Fruit fly (Drosophila melanogaster): ENCODE measurements around the gene Osi22.

Osi22 gene

dm6 chr3R:13264061-13264661, 26.3 kb upstream of the Osi22 start, which contains the start of gene Ravus (continued):
- TF ChIP-seq ash1 (GFP tag; optimal IDR thresholded peaks at IDR 0.05) (no peak), CG1792 (GFP tag; optimal IDR thresholded peaks at IDR 0.05) (peak; percentile 19), vfl (GFP tag; optimal IDR thresholded peaks at IDR 0.05) (no peak), CG14441 (GFP tag; IDR thresholded peaks at IDR 0.05) (no peak), zen (tag; optimal IDR thresholded peaks at IDR 0.05) (peak; percentile 48), CG30020 (tag; optimal IDR thresholded peaks at IDR 0.05) (peak; percentile 60), org-1 (GFP tag; optimal IDR thresholded peaks at IDR 0.05) (no peak), CG12659 (GFP tag; optimal IDR thresholded peaks at IDR 0.05) (peak; percentile 72), insv (GFP tag; optimal IDR thresholded peaks at IDR 0.05) (peak in 1 of 2 experiments; percentile 26), hb (GFP tag; IDR thresholded peaks at IDR 0.05; ENCODE audit: partially characterized antibody) (no peak), amos (GFP tag; IDR thresholded peaks at IDR 0.05; ENCODE audit: partially characterized antibody) (no peak), CG3281 (GFP tag; optimal IDR thresholded peaks at IDR 0.05) (no peak), CG2875 (GFP tag; optimal IDR thresholded peaks at IDR 0.05) (no peak), br (optimal IDR thresholded peaks at IDR 0.05) (no peak), Adf1 (GFP tag; IDR thresholded peaks at IDR 0.05) (no peak), CG18619 (GFP tag; optimal IDR thresholded peaks at IDR 0.05) (peak; percentile 5), CG10267 (tag; optimal IDR thresholded peaks at IDR 0.05) (peak; percentile 61), zen2 (GFP tag; IDR thresholded peaks at IDR 0.05; ENCODE audit: partially characterized antibody) (no peak), B-H2 (GFP tag; optimal IDR thresholded peaks at IDR 0.05) (no peak), HmgD (GFP tag; optimal IDR thresholded peaks at IDR 0.05) (peak; percentile 52), toy (GFP tag; IDR thresholded peaks at IDR 0.05) (no peak), CG11723 (GFP tag; optimal IDR thresholded peaks at IDR 0.05) (no peak), Ets65A (GFP tag) (peak; percentile 93), twi (tag; optimal IDR thresholded peaks at IDR 0.05) (peak; percentile 53), CG6683 (GFP tag; optimal IDR thresholded peaks at IDR 0.05) (no peak), CG1647 (GFP tag; optimal IDR thresholded peaks at IDR 0.05) (peak; percentile 34), CG14860 (GFP tag; IDR thresholded peaks at IDR 0.05; ENCODE audit: partially characterized antibody) (no peak), Sox100B (GFP tag; optimal IDR thresholded peaks at IDR 0.05) (no peak), CG5245 (GFP tag; optimal IDR thresholded peaks at IDR 0.05) (no peak), C15 (GFP tag; IDR thresholded peaks at IDR 0.05) (no peak), phol (tag; optimal IDR thresholded peaks at IDR 0.05) (peak; percentile 90), CG6765 (GFP tag; optimal IDR thresholded peaks at IDR 0.05) (no peak), exex (tag; optimal IDR thresholded peaks at IDR 0.05) (no peak), CG15514 (GFP tag; optimal IDR thresholded peaks at IDR 0.05) (peak; percentile 59), CG10543 (GFP tag; optimal IDR thresholded peaks at IDR 0.05) (no peak), unc-4 (GFP tag; IDR thresholded peaks at IDR 0.05; ENCODE audit: partially characterized antibody) (no peak), wor (GFP tag; IDR thresholded peaks at IDR 0.05) (no peak), CG34376 (GFP tag; optimal IDR thresholded peaks at IDR 0.05) (no peak), Spps (tag; optimal IDR thresholded peaks at IDR 0.05) (no peak), CG8281 (tag; optimal IDR thresholded peaks at IDR 0.05) (no peak), CG11247 (GFP tag; IDR thresholded peaks at IDR 0.05) (no peak), eve (GFP tag; optimal IDR thresholded peaks at IDR 0.05) (no peak), CG1529 (GFP tag; optimal IDR thresholded peaks at IDR 0.05) (no peak), CG9215 (GFP tag; IDR thresholded peaks at IDR 0.05) (peak; percentile 55; the same call in 1 of the 2 replicates), CHES-1-like (GFP tag; optimal IDR thresholded peaks at IDR 0.05) (peak; percentile 52), CG12104 (GFP tag; optimal IDR thresholded peaks at IDR 0.05) (no peak), gfzf (GFP tag; optimal IDR thresholded peaks at IDR 0.05) (peak; percentile 91), CG8359 (GFP tag; optimal IDR thresholded peaks at IDR 0.05; ENCODE audit: borderline replicate concordance) (no peak), CG12219 (GFP tag; optimal IDR thresholded peaks at IDR 0.05) (no peak), shn (GFP tag; optimal IDR thresholded peaks at IDR 0.05) (peak; percentile 18)

Data from whole organism, embryonic.